Fruit fly (Drosophila melanogaster) whole organism, prepupa: ENCODE results near the gene Ser12.
A peak's percentile ranks its signal among the peaks of the same experiment; 100 is the strongest.

Source experiments
- CG8632 ChIP-seq: fragments of 200-800 bp; sonication (Bioruptor generic); optimal IDR thresholded peaks from 3 replicates; lab custom pipeline; 2016; ENCODE audit warnings: missing biosample characterization, missing genetic modification characterization
- CG9139 ChIP-seq: fragments of 200-800 bp; sonication (Bioruptor generic); optimal IDR thresholded peaks from 3 replicates; lab custom pipeline; 2017; ENCODE audit warnings: missing biosample characterization, mild to moderate bottlenecking, missing genetic modification characterization
- Eip78C ChIP-seq: fragments of 200-800 bp; sonication (Bioruptor generic); peaks from one replicate; lab custom pipeline; 2016; ENCODE audit warnings: missing biosample characterization, missing genetic modification characterization
- Lpt ChIP-seq: fragments of 200-800 bp; sonication (Bioruptor generic); optimal IDR thresholded peaks from 3 replicates; lab custom pipeline; 2016; ENCODE audit warnings: missing biosample characterization, missing genetic modification characterization
- Met ChIP-seq: fragments of 200-800 bp; sonication (Bioruptor generic); optimal IDR thresholded peaks from 3 replicates; lab custom pipeline; 2016; ENCODE audit warnings: missing biosample characterization, missing genetic modification characterization
- achi ChIP-seq: fragments of 200-800 bp; sonication (Bioruptor generic); optimal IDR thresholded peaks from 3 replicates; lab custom pipeline; 2016; ENCODE audit warnings: missing biosample characterization, missing genetic modification characterization
- lz ChIP-seq: fragments of 200-800 bp; sonication (Bioruptor generic); optimal IDR thresholded peaks from 3 replicates; lab custom pipeline; 2016; ENCODE audit warnings: missing biosample characterization, missing genetic modification characterization

DNA sequence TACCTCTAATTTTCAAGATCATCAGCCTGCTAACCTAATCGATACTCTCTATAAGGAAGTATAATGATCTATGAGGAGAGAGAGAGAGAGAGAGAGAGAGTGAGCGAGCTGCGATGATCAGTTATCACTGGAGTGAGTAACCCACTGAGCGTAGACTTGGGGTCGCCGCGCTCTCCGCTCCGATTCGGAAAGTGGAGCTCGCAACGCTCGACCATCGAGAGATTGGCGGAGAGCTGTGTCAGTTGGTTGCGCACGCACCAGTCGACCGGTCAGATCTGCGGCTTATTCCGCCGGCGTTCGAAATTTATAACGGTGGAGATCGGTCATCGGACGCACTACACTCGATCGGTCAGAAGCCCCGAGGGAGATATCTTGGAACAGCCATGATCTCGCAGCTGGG lies 8.9 kb downstream of the Ser12 start, which contains the start of gene CG4267:
- TF ChIP-seq achi: no peak
- TF ChIP-seq CG9139 (GFP tag; lab: Kevin White, UChicago): no peak
- TF ChIP-seq lz (GFP tag; lab: Kevin White, UChicago): no peak
- TF ChIP-seq Lpt: no peak
- TF ChIP-seq CG8632 (GFP tag; lab: Kevin White, UChicago): no peak
- peak; percentile 64 for TF ChIP-seq Eip78C (GFP tag; lab: Kevin White, UChicago)
- TF ChIP-seq Met (GFP tag; lab: Kevin White, UChicago): no peak
